Fruit fly (Drosophila melanogaster) S2 (cell line): ENCODE data around the gene CG12998.

Source experiments
- CG8478 ChIP-seq: fragments of >200 bp; optimal IDR thresholded peaks from 2 replicates; lab custom pipeline; 2018
- CTCF ChIP-seq, 2 experiments: fragments of >200 bp; optimal IDR thresholded peaks; 2 replicates each; lab custom pipeline; 2018

- TF ChIP-seq CTCF (optimal IDR thresholded peaks at IDR 0.05; lab: Kevin White, UChicago) (no peak), CG8478 (lab: Kevin White, UChicago) (no peak)
Observed at dm6 chrX:17178484-17178921, 40.0 kb upstream of the CG12998 start.
